Fruit fly (Drosophila melanogaster) whole organism, embryonic: Measurements from ENCODE around the gene CG8141.

ENCODE experiments used
- Adf1 ChIP-seq: fragments of 200-800 bp; sonication (Bioruptor generic); IDR thresholded peaks from 2 replicates; pipeline ENCODE4 v1.3.6; 2022; ENCODE audit warnings: missing biosample characterization, missing genetic modification characterization
- BEAF-32 ChIP-seq: fragments of 200-800 bp; sonication (Bioruptor generic); optimal IDR thresholded peaks from 3 replicates; lab custom pipeline; 2017; ENCODE audit warnings: missing biosample characterization, missing genetic modification characterization, mild to moderate bottlenecking, moderate library complexity, missing genetic modification reagents
- CG11504 ChIP-seq: fragments of 200-800 bp; sonication (Bioruptor generic); optimal IDR thresholded peaks from 3 replicates; lab custom pipeline; 2019; ENCODE audit warnings: missing biosample characterization, mild to moderate bottlenecking, missing genetic modification characterization, moderate library complexity
- CG11723 ChIP-seq: fragments of 200-800 bp; sonication (Bioruptor generic); optimal IDR thresholded peaks from 2 replicates; lab custom pipeline; 2017; ENCODE audit warnings: missing biosample characterization, mild to moderate bottlenecking, missing genetic modification characterization
- CG13624 ChIP-seq: fragments of 200-800 bp; sonication (Bioruptor generic); optimal IDR thresholded peaks from 2 replicates; lab custom pipeline; 2016; ENCODE audit warnings: missing biosample characterization, missing genetic modification characterization
- CG14860 ChIP-seq: fragments of 200-800 bp; sonication (Bioruptor generic); IDR thresholded peaks from 3 replicates; pipeline ENCODE4 v1.3.6; 2022; ENCODE audit warnings: missing biosample characterization, missing genetic modification characterization; ENCODE audit not compliant: partially characterized antibody
- CG15269 ChIP-seq: fragments of 200-800 bp; sonication (Bioruptor generic); optimal IDR thresholded peaks from 2 replicates; lab custom pipeline; 2018; ENCODE audit warnings: missing biosample characterization, mild to moderate bottlenecking, missing genetic modification characterization, moderate library complexity
- CG17612 ChIP-seq: fragments of 200-800 bp; sonication (Bioruptor generic); IDR thresholded peaks from 2 replicates; pipeline ENCODE4 v1.3.6; 2022; ENCODE audit warnings: missing biosample characterization, missing genetic modification characterization
- CG2120 ChIP-seq: fragments of 200-800 bp; sonication (Bioruptor generic); optimal IDR thresholded peaks from 3 replicates; lab custom pipeline; 2016; ENCODE audit warnings: missing biosample characterization, missing genetic modification characterization
- CG30020 ChIP-seq: fragments of 200-800 bp; optimal IDR thresholded peaks from 2 replicates; lab custom pipeline; 2019; ENCODE audit warnings: missing biosample characterization, mild to moderate bottlenecking, missing genetic modification characterization, moderate library complexity
- CG32532 ChIP-seq: fragments of 200-800 bp; sonication (Bioruptor generic); IDR thresholded peaks from 2 replicates; pipeline ENCODE4 v1.3.6; 2022; ENCODE audit warnings: missing biosample characterization, missing genetic modification characterization
- CG34224 ChIP-seq: fragments of 200-800 bp; sonication (Bioruptor generic); IDR thresholded peaks from 3 replicates; pipeline ENCODE4 v1.3.6; 2022; ENCODE audit warnings: missing biosample characterization, missing genetic modification characterization; ENCODE audit not compliant: partially characterized antibody
- CG34422 ChIP-seq: fragments of 200-800 bp; sonication (Bioruptor generic); IDR thresholded peaks from 3 replicates; pipeline ENCODE4 v1.3.6; 2022; ENCODE audit warnings: missing biosample characterization, missing genetic modification characterization
- CG43689 ChIP-seq: fragments of 200-800 bp; sonication (Bioruptor generic); IDR thresholded peaks from 2 replicates; pipeline ENCODE4 v1.3.6; 2022; ENCODE audit warnings: missing biosample characterization, missing genetic modification characterization
- CG4820 ChIP-seq: fragments of 200-800 bp; sonication (Bioruptor generic); optimal IDR thresholded peaks from 3 replicates; lab custom pipeline; 2016; ENCODE audit warnings: missing biosample characterization, missing genetic modification characterization
- CG6689 ChIP-seq: fragments of 200-800 bp; sonication (Bioruptor generic); IDR thresholded peaks from 2 replicates; pipeline ENCODE4 v1.3.6; 2022; ENCODE audit warnings: missing biosample characterization, missing genetic modification characterization
- CG6791 ChIP-seq: fragments of 200-800 bp; sonication (Bioruptor generic); IDR thresholded peaks from 3 replicates; pipeline ENCODE4 v1.3.6; 2022; ENCODE audit warnings: missing biosample characterization, missing genetic modification characterization; ENCODE audit not compliant: partially characterized antibody
- CG8281 ChIP-seq: fragments of 200-800 bp; sonication (Bioruptor generic); optimal IDR thresholded peaks from 2 replicates; lab custom pipeline; 2018; ENCODE audit warnings: missing biosample characterization, mild to moderate bottlenecking, missing genetic modification characterization, moderate library complexity
- Chrac-16 ChIP-seq: fragments of 200-800 bp; sonication (Bioruptor generic); optimal IDR thresholded peaks from 3 replicates; lab custom pipeline; 2016; ENCODE audit warnings: missing biosample characterization, missing genetic modification characterization
- D19A ChIP-seq: fragments of 200-800 bp; optimal IDR thresholded peaks from 3 replicates; lab custom pipeline; 2019; ENCODE audit warnings: missing biosample characterization, mild to moderate bottlenecking, missing genetic modification characterization, moderate library complexity
- Deaf1 ChIP-seq: fragments of 200-800 bp; optimal IDR thresholded peaks from 3 replicates; lab custom pipeline; 2019; ENCODE audit warnings: missing biosample characterization, mild to moderate bottlenecking, missing genetic modification characterization, moderate library complexity
- Dek ChIP-seq: fragments of 200-800 bp; sonication (Bioruptor generic); optimal IDR thresholded peaks from 3 replicates; lab custom pipeline; 2019; ENCODE audit warnings: missing biosample characterization, mild to moderate bottlenecking, missing genetic modification characterization, moderate library complexity
- Ets65A ChIP-seq: fragments of 200-800 bp; sonication (Bioruptor generic); peaks from one replicate; lab custom pipeline; 2016; ENCODE audit warnings: missing biosample characterization, missing genetic modification characterization
- Med ChIP-seq: fragments of 200-800 bp; sonication (Bioruptor generic); peaks from one replicate; lab custom pipeline; 2016; ENCODE audit warnings: missing biosample characterization, missing genetic modification characterization, mild to moderate bottlenecking, inconsistent platforms, moderate library complexity
- Ptx1 ChIP-seq: fragments of 200-800 bp; sonication (Bioruptor generic); IDR thresholded peaks from 2 replicates; pipeline ENCODE4 v1.3.6; 2022; ENCODE audit warnings: missing biosample characterization, missing genetic modification characterization
- Ravus ChIP-seq: fragments of 200-800 bp; sonication (Bioruptor generic); IDR thresholded peaks from 2 replicates; pipeline ENCODE4 v1.3.6; 2022; ENCODE audit warnings: missing biosample characterization, missing genetic modification characterization
- Trl ChIP-seq, 3 experiments: fragments of >200 bp in 2 of 3; fragments of 200-800 bp in 1 of 3; sonication (Bioruptor generic) in 1 of 3; optimal IDR thresholded peaks; 2 replicates in 1 of 3; 3 replicates in 2 of 3; lab custom pipeline; 2016 to 2017; ENCODE audit warnings: missing biosample characterization in 1 of 3, missing genetic modification characterization in 1 of 3
- al ChIP-seq: fragments of 200-800 bp; sonication (Bioruptor generic); IDR thresholded peaks from 2 replicates; pipeline ENCODE4 v1.3.6; 2022; ENCODE audit warnings: missing biosample characterization, missing genetic modification characterization
- bcd ChIP-seq: fragments of 200-800 bp; sonication (Bioruptor generic); optimal IDR thresholded peaks from 2 replicates; lab custom pipeline; 2017; ENCODE audit warnings: missing biosample characterization, mild to moderate bottlenecking, missing genetic modification characterization
- btn ChIP-seq: fragments of 200-800 bp; sonication (Bioruptor generic); optimal IDR thresholded peaks from 2 replicates; lab custom pipeline; 2016; ENCODE audit warnings: missing biosample characterization, missing genetic modification characterization
- ems ChIP-seq: fragments of 200-800 bp; sonication (Bioruptor generic); optimal IDR thresholded peaks from 3 replicates; lab custom pipeline; 2016; ENCODE audit warnings: missing biosample characterization, missing genetic modification characterization
- gcm2 ChIP-seq: fragments of 200-800 bp; sonication (Bioruptor generic); optimal IDR thresholded peaks from 2 replicates; lab custom pipeline; 2016; ENCODE audit warnings: missing biosample characterization, missing genetic modification characterization
- gro ChIP-seq: fragments of 200-800 bp; sonication (Bioruptor generic); optimal IDR thresholded peaks from 2 replicates; lab custom pipeline; 2016; ENCODE audit warnings: missing biosample characterization, missing genetic modification characterization
- jing ChIP-seq: fragments of 200-800 bp; sonication (Bioruptor generic); optimal IDR thresholded peaks from 2 replicates; lab custom pipeline; 2018; ENCODE audit warnings: missing biosample characterization, mild to moderate bottlenecking, missing genetic modification characterization
- ken ChIP-seq: fragments of 200-800 bp; sonication (Bioruptor generic); IDR thresholded peaks from 3 replicates; pipeline ENCODE4 v1.3.6; 2022; ENCODE audit warnings: missing biosample characterization, missing genetic modification characterization
- knrl ChIP-seq: fragments of 200-800 bp; sonication (Bioruptor generic); IDR thresholded peaks from 3 replicates; pipeline ENCODE4 v1.3.6; 2022; ENCODE audit warnings: missing biosample characterization, missing genetic modification characterization; ENCODE audit not compliant: partially characterized antibody
- lilli ChIP-seq: fragments of 200-800 bp; sonication (Bioruptor generic); optimal IDR thresholded peaks from 3 replicates; lab custom pipeline; 2016; ENCODE audit warnings: missing biosample characterization, missing genetic modification characterization
- lmd ChIP-seq: fragments of 200-800 bp; sonication (Bioruptor generic); IDR thresholded peaks from 2 replicates; pipeline ENCODE4 v1.3.6; 2022; ENCODE audit warnings: missing biosample characterization, missing genetic modification characterization
- nom ChIP-seq: fragments of 200-800 bp; sonication (Bioruptor generic); optimal IDR thresholded peaks from 2 replicates; lab custom pipeline; 2017; ENCODE audit warnings: missing biosample characterization, missing genetic modification characterization, mild to moderate bottlenecking, moderate library complexity, missing genetic modification reagents
- odd ChIP-seq: fragments of 200-800 bp; sonication (Bioruptor generic); optimal IDR thresholded peaks from 2 replicates; lab custom pipeline; 2017; ENCODE audit warnings: missing biosample characterization, mild to moderate bottlenecking, missing genetic modification characterization
- pfk ChIP-seq: fragments of 200-800 bp; sonication (Bioruptor generic); optimal IDR thresholded peaks from 2 replicates; lab custom pipeline; 2018; ENCODE audit warnings: missing biosample characterization, mild to moderate bottlenecking, missing genetic modification characterization, moderate library complexity
- pnt ChIP-seq: fragments of 200-800 bp; sonication (Bioruptor generic); optimal IDR thresholded peaks from 3 replicates; lab custom pipeline; 2016; ENCODE audit warnings: missing biosample characterization, missing genetic modification characterization
- prd ChIP-seq, 3 experiments: fragments of >200 bp in 2 of 3; fragments of 200-800 bp in 1 of 3; sonication (Bioruptor generic) in 1 of 3; optimal IDR thresholded peaks in 2 of 3; IDR thresholded peaks in 1 of 3; 2 replicates in 2 of 3; 3 replicates in 1 of 3; pipeline versions ENCODE4 v1.3.6 to Lab custom; 2017 to 2022; ENCODE audit warnings: missing biosample characterization in 1 of 3, missing genetic modification characterization in 1 of 3
- ranshi ChIP-seq: fragments of 200-800 bp; sonication (Bioruptor generic); IDR thresholded peaks from 2 replicates; pipeline ENCODE4 v1.3.6; 2022; ENCODE audit warnings: missing biosample characterization, missing genetic modification characterization
- sd ChIP-seq: fragments of 200-800 bp; sonication (Bioruptor generic); optimal IDR thresholded peaks from 3 replicates; lab custom pipeline; 2018; ENCODE audit warnings: missing biosample characterization, mild to moderate bottlenecking, missing genetic modification characterization, moderate library complexity
- tin ChIP-seq: fragments of 200-800 bp; sonication (Bioruptor generic); optimal IDR thresholded peaks from 3 replicates; lab custom pipeline; 2016; ENCODE audit warnings: missing biosample characterization, missing genetic modification characterization
- unpg ChIP-seq: fragments of 200-800 bp; sonication (Bioruptor generic); optimal IDR thresholded peaks from 3 replicates; lab custom pipeline; 2018; ENCODE audit warnings: missing biosample characterization, mild to moderate bottlenecking, missing genetic modification characterization, moderate library complexity
- vvl ChIP-seq: fragments of 200-800 bp; sonication (Bioruptor generic); IDR thresholded peaks from 2 replicates; pipeline ENCODE4 v1.3.6; 2022; ENCODE audit warnings: missing biosample characterization, missing genetic modification characterization
- zfh2 ChIP-seq: fragments of 200-800 bp; sonication (Bioruptor generic); optimal IDR thresholded peaks from 2 replicates; lab custom pipeline; 2016; ENCODE audit warnings: missing biosample characterization, missing genetic modification characterization

The CG8141 gene

DNA sequence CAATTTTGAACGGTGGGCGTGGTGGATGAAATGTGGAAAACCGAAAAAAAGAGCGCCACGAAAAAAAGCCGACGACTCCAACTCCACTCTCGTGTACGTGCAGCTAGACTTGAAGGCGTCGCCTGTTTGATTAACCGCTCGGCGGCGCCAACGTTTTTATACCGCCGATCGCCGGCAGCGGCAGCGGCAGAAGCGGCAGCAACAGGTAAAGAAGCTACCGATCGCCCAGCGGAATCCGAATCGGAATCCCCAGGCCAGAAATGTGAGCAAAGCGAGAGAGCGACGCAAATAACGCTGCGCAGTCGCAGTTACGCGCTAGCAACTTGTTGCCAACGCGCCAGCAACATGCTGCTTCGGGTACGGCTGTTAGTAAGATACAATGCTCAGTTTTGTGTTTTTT is 22.9 kb downstream of the CG8141 start, which contains the start of gene CG8483 (continued):
- TF ChIP-seq CG34224 (0 out of 3 replicates have a peak, but pooled peaks have one; percentile 25), Ptx1 (GFP tag; lab: Robert Waterston, UW) (no peak), btn (GFP tag; lab: Kevin White, UChicago) (no peak), ken (0 out of 3 replicates have a peak, but pooled peaks have one; percentile 17), ranshi (GFP tag; lab: Robert Waterston, UW) (no peak), CG8281 (no peak), CG6791 (0 out of 3 replicates have a peak, but pooled peaks have one; percentile 21), BEAF-32 (GFP tag; lab: Kevin White, UChicago) (no peak), CG11723 (no peak), pfk (GFP tag; lab: Kevin White, UChicago) (no peak), Deaf1 (tag; lab: Kevin White, UChicago) (peak; percentile 73), CG34422 (GFP tag; lab: Robert Waterston, UW) (peak; percentile 28; the same call in 1 of the 3 replicates), CG13624 (GFP tag; lab: Kevin White, UChicago) (no peak), ems (GFP tag; lab: Kevin White, UChicago) (no peak), Ravus (no peak), pnt (no peak), jing (no peak), unpg (GFP tag; lab: Kevin White, UChicago) (no peak), Med (GFP tag; lab: Kevin White, UChicago) (peak; percentile 73), gro (GFP tag; lab: Kevin White, UChicago) (no peak), sd (tag; lab: Kevin White, UChicago) (peak; percentile 51), lilli (no peak), CG32532 (0 out of 2 replicates have a peak, but pooled peaks have one; percentile 7), vvl (GFP tag; lab: Robert Waterston, UW) (peak; percentile 26; the same call in 1 of the 2 replicates), Ets65A (GFP tag; lab: Kevin White, UChicago) (no peak), knrl (GFP tag; lab: Robert Waterston, UW) (no peak), gcm2 (GFP tag; lab: Kevin White, UChicago) (no peak), CG43689 (GFP tag; lab: Robert Waterston, UW) (no peak), CG11504 (tag; lab: Kevin White, UChicago) (peak; percentile 98), Chrac-16 (no peak), Adf1 (GFP tag; lab: Robert Waterston, UW) (peak; percentile 81), D19A (tag; lab: Kevin White, UChicago) (no peak), odd (no peak)

DNA sequence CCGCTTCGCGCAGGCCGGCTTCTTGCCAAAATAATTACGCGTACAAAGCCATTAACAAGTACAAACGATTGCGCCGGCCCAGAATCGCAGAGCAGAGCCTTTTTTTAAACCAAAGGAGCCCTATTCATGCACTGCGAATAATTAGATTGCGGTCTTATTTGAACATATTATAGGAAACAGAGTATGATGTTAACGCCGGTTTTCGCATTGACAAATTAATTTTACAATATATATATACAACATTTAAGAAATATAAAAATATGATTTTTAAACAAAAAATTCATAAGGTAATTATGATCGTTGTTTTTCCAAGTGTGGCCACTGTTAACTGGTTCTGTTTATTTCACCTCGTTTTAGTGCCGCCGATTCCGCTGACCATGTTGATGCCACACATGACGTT is 23.7 kb downstream of the CG8141 start:
- TF ChIP-seq nom = peak; percentile 32
- no peak for TF ChIP-seq knrl (GFP tag; lab: Robert Waterston, UW)
- no peak for TF ChIP-seq Trl (optimal IDR thresholded peaks at IDR 0.05; lab: Kevin White, UChicago)
- TF ChIP-seq Trl (GFP tag; optimal IDR thresholded peaks at IDR 0.05; lab: Kevin White, UChicago) = no peak

DNA sequence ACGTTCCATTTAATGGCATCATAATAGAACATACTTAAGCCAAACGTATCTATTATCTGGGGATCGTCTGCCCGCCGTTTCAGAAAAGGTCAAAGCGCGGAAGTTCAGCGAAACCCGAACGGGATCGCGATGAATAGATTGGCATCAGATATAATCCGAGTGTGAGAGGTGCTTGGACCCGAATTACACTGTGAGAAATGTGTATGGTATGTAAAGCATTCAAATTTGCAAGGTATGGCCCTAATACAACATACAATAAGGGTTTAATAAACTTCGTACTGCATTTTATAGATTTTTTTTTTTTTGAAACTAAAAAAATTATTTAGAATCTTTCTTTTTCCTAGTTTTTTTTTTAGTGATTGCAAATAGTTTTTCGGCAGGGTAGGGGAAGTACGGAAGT is 27.3 kb downstream of the CG8141 start:
- peak; percentile 28; the same call in 1 of the 2 replicates for TF ChIP-seq CG17612 (GFP tag; lab: Robert Waterston, UW)
- no peak for TF ChIP-seq CG14860
- no peak for TF ChIP-seq prd (optimal IDR thresholded peaks at IDR 0.05; lab: Kevin White, UChicago)
- TF ChIP-seq prd (GFP tag; IDR thresholded peaks at IDR 0.05; lab: Robert Waterston, UW) = peak; percentile 38; the same call in 1 of the 3 replicates
- TF ChIP-seq al (GFP tag; lab: Robert Waterston, UW) = peak; percentile 55; the same call in 1 of the 2 replicates
- TF ChIP-seq CG4820 (GFP tag; lab: Kevin White, UChicago) = no peak
- peak; percentile 64 for TF ChIP-seq Med (GFP tag; lab: Kevin White, UChicago)
- TF ChIP-seq Dek (tag; lab: Kevin White, UChicago) = no peak
- peak; percentile 2 for TF ChIP-seq zfh2 (GFP tag; lab: Kevin White, UChicago)
- peak; percentile 11 for TF ChIP-seq unpg (GFP tag; lab: Kevin White, UChicago)
- no peak for TF ChIP-seq CG6689
- peak; percentile 12 for TF ChIP-seq CG15269 (tag; lab: Kevin White, UChicago)
- TF ChIP-seq CG30020 (tag; lab: Kevin White, UChicago) = no peak
- peak; percentile 1 for TF ChIP-seq bcd (GFP tag; lab: Kevin White, UChicago)
- TF ChIP-seq gro (GFP tag; lab: Kevin White, UChicago) = no peak
- peak; percentile 18 for TF ChIP-seq tin (GFP tag; lab: Kevin White, UChicago)
- peak; percentile 34; the same call in 1 of the 2 replicates for TF ChIP-seq lmd (GFP tag; lab: Robert Waterston, UW)
- peak; percentile 22 for TF ChIP-seq CG2120 (GFP tag; lab: Kevin White, UChicago)
